Fruit fly (Drosophila melanogaster) S2 (cell line): ENCODE data around the gene NSD.

Source experiments
- CG8478 ChIP-seq: fragments of >200 bp; optimal IDR thresholded peaks from 2 replicates; lab custom pipeline; 2018
- CTCF ChIP-seq, 2 experiments: fragments of >200 bp; optimal IDR thresholded peaks; 2 replicates each; lab custom pipeline; 2018

Gene NSD

DNA sequence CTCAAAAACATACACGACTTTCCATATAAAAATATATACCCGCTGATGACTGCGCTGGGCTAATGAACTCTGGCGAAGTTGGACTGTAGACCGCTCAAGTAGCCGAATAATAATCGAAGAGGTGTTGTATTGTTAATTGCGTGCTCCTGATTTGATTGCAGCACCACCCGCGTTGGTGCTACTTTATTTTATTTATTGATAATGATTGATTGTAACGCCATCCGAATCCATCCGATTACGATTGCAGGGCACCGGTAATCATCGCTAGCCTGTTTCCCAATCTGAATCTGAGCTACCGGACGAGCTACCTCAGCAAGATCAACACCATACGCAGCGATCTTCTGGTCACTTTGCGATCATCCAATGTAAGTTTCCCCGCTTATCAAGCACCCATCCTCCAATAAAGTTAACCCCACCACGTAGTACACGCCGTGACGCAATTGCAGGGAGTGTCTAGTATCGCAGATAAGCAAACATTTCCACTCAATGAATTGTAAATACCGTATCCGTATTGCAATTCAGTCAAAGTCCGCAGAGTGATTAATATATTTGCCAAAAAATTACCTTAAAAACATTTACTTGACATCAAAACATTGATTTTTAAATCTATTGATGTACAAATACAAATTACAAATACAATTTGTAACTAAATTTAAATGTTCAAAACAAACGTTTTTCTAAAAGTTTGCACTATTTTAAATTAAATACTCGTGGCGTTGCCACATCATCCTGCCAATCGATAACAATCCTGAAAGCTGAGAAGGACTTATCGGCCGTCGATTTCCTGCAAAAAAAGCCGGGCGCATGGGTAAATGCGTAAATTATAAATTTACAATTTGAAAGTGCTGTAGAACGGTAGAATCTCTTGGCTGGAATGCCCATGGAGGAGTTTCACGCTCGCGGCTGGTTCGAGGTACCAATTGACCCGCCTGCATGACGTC lies 8.4 kb downstream of the NSD start:
- TF ChIP-seq CG8478 (lab: Kevin White, UChicago) (no peak), CTCF (optimal IDR thresholded peaks at IDR 0.05; lab: Kevin White, UChicago) (no peak)

DNA sequence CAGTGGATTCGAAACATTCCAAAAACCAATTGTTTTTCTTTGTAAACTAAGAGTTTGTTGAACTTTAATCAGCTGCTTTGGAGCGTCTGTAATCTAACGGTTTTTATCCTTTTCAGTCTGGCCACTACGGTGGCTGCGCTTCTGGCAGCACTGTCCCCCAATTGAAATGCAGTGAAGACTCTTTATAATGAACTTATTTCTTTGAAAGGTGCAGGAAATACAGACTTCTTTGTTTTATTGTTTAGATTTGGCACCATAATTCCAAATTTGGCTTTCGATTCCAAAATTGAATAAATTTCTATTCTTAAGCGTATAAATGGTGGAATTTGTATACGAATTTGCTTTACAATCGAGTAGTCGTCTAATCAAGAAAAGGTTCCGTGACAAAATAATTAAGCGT lies 9.5 kb downstream of the NSD start, which contains the start of gene nenya:
TSS of gene nenya (minus strand) at position 35 of the 400 bp plus-strand sequence.
- TF ChIP-seq CG8478 (lab: Kevin White, UChicago) (no peak), CTCF (optimal IDR thresholded peaks at IDR 0.05; lab: Kevin White, UChicago) (no peak)

DNA sequence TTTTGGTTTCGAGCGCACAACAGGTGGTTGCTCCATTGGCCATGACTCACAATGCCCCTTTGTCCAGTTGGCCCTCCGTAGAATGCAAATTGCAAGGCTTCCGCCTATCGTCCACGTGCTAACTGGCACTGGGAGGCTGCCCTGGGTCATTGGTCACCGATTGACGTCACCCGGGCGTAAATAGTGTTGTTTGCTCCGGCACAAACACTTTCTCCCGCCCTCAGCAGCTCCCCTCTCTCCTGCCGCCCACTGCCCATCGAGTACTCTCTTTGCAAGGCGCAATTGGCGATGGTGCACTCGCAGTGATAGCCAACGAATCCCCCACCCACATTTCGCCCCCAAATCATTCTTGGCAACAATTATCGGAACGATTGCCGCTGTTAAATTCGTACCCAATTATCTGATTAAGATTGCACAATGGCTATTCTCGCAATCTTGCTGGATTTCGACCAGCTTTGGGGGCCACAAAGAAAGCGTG lies 10.9 kb downstream of the NSD start:
- no peak for TF ChIP-seq CG8478 (lab: Kevin White, UChicago)
- TF ChIP-seq CTCF (optimal IDR thresholded peaks at IDR 0.05; lab: Kevin White, UChicago) = no peak

dm6 chr3R:27925971-27926533 lies 11.6 kb downstream of the NSD start:
- TF ChIP-seq CTCF (optimal IDR thresholded peaks at IDR 0.05; lab: Kevin White, UChicago) (no peak), CG8478 (lab: Kevin White, UChicago) (no peak)

DNA sequence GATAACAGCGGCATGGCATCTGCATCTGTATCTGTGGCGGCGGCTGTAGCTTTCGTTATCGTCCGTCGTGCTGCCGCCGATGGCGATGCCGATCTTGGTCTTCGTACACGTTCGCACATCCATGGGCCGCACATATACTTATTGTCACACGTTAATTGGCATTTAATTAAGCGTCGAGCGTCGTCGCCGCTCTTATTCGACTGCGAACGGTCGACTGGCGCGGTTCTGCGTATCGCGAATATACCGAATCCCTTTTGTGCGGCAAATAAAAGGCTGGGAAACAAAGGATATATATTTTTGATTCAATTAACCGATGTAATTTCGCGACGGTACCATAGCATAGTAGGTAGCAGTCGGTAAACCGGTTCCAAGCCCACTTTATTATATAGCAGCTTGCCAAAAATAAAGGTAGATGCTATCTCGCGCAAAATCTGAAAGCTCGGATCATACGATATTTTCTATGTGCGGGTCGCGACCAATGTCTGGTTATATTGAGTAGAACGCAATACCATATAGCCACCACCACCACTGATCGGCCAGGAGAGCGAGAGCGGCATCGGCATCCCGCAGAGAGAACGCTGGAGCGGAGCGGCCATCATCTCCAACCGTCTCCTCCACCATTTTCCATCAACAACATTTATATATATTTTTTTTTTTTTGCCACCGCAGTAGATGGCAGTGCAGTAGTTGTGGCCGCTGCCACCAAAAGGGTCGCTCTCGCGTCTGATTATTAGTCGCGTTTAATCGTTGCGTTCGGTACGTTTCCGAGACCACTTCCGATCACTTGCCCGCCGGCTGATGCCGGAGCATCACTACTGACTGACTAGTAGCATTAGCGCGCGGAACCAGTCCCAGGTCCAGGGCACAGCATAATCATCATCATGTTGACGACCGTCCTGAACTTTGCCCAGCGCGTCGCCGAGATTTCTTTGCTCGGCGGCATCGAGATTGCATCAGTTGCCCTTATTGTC lies 12.4 kb downstream of the NSD start, which contains the start of gene mino:
TSS of gene mino (plus strand) at position 192 of the 971 bp plus-strand sequence.
- TF ChIP-seq CG8478 (lab: Kevin White, UChicago) (no peak), CTCF (optimal IDR thresholded peaks at IDR 0.05; lab: Kevin White, UChicago) (no peak)

DNA sequence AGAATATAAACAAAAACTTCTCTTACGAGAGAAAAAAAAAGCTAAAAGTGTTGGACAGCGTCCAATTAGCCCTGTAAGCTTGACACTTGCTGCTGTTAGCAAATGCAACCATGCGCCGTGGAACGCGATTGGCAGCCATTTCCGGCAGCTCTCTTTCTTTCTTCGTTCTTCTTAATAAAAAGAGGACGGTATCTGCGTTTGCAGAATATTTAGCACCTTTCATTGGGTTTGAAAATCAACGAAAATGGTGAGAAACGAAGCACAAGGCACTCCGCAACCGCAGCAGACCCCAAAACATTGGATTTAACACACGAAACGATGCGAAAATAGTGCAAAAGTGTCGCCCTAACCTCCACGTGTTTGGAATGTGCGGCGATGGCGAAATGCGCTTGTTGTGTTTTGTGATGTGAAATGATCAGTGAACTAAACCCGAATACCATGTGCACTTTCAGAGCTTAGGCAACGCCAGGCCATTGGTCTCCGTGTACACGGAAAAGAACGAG lies 14.9 kb downstream of the NSD start, which contains the start of gene RpL4:
TSS of gene RpL4 (plus strand) at position 149 of the 503 bp plus-strand sequence.
- TF ChIP-seq CG8478 (lab: Kevin White, UChicago) = no peak
- TF ChIP-seq CTCF (optimal IDR thresholded peaks at IDR 0.05; lab: Kevin White, UChicago) = no peak

DNA sequence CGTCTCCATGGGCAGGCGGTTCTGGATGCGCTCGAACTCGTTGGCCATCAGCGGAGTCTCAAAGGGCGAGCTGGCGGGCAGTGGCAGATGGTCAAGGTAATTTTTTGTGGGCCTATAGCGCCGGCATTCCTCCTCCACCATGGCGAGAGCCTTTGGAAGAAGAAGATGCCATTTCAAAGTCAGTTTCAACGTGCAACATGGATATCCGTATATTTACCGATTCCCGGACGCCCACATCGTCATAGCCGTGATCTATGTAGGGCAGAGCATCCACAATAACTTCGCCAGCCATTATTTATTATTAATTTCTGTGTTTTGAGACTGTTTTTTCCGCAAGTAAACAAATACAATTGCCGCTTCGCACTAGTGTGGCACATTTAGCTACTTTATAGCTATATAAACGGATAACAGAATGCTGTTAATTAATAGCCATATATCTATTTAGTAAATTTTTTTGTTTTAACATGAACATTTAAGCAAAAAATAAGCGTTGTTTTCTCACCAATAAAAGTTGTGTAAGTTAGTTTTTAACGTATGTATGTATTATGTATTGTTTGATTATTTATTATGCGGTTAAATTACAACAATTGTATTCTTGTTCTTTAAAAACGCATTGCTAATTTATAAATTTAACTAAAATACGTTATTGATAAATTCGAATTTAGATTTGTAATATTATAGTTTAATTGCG lies 15.5 kb downstream of the NSD start, which contains the start of gene BCAS2:
TSS of gene BCAS2 (minus strand) at position 375 of the 691 bp plus-strand sequence.
- TF ChIP-seq CTCF (optimal IDR thresholded peaks at IDR 0.05; lab: Kevin White, UChicago) (no peak), CG8478 (lab: Kevin White, UChicago) (no peak)

- TF ChIP-seq CTCF (optimal IDR thresholded peaks at IDR 0.05; lab: Kevin White, UChicago) (no peak), CG8478 (lab: Kevin White, UChicago) (no peak)
These were observed 16.8 kb downstream of the NSD start, which contains the start of gene CG12259 for dm6 chr3R:27920883-27921282. CG12259 (minus strand) TSS chr3R:27921089.

- TF ChIP-seq CG8478 (lab: Kevin White, UChicago) (no peak), CTCF (optimal IDR thresholded peaks at IDR 0.05; lab: Kevin White, UChicago) (no peak)
These were observed 18.3 kb downstream of the NSD start, which contains the start of gene Boh1 for dm6 chr3R:27919385-27919789. Boh1 (minus strand) TSS chr3R:27919460.

DNA sequence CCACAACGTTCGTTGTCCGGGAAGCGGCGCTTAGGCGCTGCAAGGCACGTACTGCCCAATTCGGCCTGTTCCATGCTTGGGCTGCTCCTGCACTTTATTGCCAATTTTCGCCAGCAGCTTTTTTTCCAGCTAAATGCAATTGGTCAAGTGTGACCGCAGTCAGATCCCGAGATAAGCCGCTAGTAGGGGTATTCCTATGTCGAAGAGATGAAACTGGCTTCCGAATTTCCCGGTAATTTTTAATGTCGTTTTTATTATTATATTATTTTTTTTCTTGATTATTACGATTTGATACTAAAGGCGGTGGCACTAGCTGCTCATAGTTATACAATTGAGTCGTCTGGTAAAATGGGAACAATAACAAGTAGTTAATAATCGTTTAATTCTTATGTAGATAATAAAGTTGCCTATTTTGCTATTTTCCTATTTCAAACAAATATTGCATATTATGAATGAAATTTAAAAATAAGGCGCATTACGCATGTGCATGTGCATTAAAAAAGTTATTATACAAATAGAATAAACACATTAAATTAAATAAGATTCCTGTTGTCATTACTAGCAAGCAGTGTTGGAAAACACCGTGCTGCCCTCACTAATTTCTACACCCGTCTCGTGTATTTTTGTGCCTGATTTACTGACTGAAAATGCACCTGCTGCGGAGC lies 21.2 kb downstream of the NSD start, which contains the start of the genes CG5003 and mRpS22:
TSS of gene CG5003 (minus strand) at position 162 of the 665 bp plus-strand sequence.
TSS of gene mRpS22 (plus strand) at position 554 of the 665 bp plus-strand sequence.
- TF ChIP-seq CTCF (optimal IDR thresholded peaks at IDR 0.05; lab: Kevin White, UChicago) (no peak), CG8478 (lab: Kevin White, UChicago) (no peak)

DNA sequence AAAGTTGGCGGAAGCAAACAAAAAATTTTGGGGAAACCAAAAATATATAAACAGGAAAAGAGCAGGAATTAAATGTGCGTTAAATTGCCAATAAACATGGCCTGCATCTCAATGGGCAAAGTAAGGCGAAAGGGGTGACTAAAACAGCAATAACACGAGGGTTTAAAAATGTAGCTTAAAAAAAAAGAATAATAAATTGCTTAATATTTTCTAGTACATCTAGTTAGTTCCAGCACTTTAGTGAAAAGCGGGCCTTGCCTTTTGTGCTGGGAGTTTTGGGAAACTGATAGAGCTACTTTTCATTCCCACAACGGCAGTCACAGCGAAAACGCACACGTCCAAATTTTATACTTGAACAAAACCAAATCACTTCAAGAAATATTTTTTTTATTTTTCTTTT lies 25.5 kb downstream of the NSD start, which contains the start of gene mil:
TSS of gene mil (plus strand) at position 301 of the 400 bp plus-strand sequence.
- no peak for TF ChIP-seq CTCF (optimal IDR thresholded peaks at IDR 0.05; lab: Kevin White, UChicago)
- TF ChIP-seq CG8478 (lab: Kevin White, UChicago) = no peak

dm6 chr3R:27905695-27906094 lies 32.0 kb downstream of the NSD start, which contains the start of gene CG34353:
CG34353 (minus strand) TSS chr3R:27905843.
- no peak for TF ChIP-seq CTCF (optimal IDR thresholded peaks at IDR 0.05; lab: Kevin White, UChicago)
- no peak for TF ChIP-seq CG8478 (lab: Kevin White, UChicago)
